Worm (Caenorhabditis elegans): ENCODE results near the gene asm-1.

asm-1 gene

DNA sequence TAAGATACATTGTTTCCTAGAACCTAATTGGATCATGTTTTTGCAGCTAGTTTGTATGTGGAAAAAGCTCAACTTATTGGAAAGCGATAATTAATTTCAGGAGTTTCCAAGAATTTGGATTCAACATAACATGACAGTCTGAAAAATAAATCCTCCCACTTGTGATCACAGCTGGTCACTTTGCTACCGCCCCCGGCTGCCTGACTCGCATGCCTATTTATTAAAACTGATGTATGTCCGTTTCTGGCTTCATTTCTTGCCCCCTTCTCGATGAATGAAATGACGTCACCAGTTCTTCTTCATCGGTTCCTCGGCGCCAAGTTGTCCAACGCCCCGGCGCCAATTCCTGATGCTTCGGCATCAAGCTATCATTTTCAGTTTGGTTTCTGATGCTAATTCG lies 17.2 kb downstream of the asm-1 start:
- no peak for TF ChIP-seq unc-62 (GFP tag; optimal IDR thresholded peaks at IDR 0.05)

DNA sequence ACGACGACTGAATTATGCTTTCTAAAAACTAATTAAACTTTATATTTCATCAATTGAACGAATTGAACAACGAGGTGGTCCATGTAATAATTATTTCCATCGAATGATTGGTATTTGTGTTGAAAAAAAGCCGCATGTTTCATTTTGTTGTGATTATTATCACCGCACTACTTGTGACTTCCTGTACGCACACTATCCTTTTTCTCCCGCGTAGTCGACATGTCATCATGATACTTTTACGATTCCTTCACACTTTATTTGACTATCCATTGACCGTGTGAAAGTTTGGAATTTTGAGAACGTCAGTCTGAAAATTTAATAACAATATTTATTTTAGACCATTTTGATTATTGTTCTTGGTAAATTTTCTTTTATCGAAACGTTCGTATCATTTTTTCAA lies 17.7 kb downstream of the asm-1 start, which contains the start of gene F22D3.4:
Gene F22D3.4, minus strand, starts transcription at position 1 of the 400 bp plus-strand sequence.
- no peak for TF ChIP-seq unc-62 (GFP tag; optimal IDR thresholded peaks at IDR 0.05)

DNA sequence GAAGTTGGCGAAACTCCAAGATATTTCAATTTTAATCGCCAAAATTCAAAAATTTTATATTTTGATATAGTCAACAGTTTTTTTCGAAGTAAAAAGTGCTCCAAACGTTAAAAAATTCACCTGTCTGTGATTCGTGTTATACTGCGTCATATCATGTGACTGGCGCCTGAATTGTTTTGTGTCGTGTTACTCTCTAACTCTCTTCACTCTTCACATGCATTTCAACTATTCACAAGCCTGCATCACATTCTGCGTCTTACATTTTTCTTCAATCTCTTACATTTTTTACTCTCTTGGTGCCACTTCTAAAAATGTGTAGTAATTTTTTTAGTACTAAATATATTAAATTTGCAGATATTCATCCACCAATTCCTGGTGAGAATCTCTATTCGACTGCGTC lies 18.5 kb downstream of the asm-1 start, which contains the start of gene flcn-1:
Gene flcn-1, plus strand, starts transcription at position 348 of the 400 bp plus-strand sequence.
- no peak for TF ChIP-seq unc-62 (GFP tag; optimal IDR thresholded peaks at IDR 0.05)

DNA sequence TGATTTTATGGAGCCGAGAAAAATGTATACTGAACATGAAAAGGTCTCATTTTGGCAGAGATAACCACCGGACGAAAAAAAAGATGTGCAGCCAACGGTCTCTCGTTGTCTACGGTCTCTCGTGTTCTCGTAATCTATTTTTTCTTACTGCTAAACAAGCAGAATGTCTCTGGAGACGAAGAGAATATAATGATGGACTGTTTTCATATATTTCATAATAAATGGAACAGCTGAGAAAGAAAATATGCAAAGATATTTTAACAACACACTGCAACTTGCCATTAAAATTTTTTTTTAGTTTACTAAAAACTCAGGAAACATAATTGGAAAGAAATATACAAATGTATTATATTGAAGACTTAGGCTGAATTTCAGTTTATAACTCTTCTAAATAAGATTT lies 20.2 kb downstream of the asm-1 start:
- no peak for TF ChIP-seq unc-62 (GFP tag; optimal IDR thresholded peaks at IDR 0.05)

DNA sequence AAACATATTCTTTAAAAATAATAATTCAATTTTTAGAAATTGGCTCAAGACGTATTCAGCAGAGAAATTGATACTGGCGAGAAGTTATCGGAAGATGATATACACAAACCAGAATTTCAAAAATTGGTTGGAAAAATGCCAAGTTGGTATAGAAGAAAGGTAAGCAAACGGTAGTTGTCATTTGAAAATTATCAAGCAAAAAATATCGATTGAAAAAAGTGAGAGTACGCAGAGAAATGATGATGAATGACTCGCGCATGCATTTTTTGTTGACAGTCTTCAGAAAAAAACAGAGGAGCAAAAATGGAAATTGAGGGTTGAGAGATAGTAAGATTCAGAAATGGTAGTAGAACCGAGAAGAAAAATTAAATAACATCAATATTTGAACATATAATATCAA lies 23.1 kb downstream of the asm-1 start:
- TF ChIP-seq unc-62 (GFP tag; optimal IDR thresholded peaks at IDR 0.05): no peak

DNA sequence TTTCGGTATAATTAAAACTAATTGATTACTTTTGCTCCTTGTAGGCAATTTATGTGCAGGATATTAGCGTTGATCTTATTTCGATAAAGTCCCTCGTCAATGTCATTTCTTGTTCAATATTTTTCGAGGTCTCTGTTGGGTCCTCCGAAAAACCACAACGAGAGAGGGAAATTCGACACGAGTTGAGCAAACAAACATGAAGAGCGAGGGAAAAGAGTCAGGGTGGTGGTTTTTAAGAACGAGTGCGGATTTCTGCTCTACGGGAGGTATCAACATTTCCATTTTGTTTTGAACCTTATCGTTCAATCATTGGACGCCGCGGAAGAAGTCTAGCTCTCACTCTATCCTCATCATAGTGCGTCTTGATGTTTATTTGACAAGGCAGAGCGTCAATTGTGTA lies 24.9 kb downstream of the asm-1 start:
- TF ChIP-seq unc-62 (GFP tag; optimal IDR thresholded peaks at IDR 0.05): no peak

DNA sequence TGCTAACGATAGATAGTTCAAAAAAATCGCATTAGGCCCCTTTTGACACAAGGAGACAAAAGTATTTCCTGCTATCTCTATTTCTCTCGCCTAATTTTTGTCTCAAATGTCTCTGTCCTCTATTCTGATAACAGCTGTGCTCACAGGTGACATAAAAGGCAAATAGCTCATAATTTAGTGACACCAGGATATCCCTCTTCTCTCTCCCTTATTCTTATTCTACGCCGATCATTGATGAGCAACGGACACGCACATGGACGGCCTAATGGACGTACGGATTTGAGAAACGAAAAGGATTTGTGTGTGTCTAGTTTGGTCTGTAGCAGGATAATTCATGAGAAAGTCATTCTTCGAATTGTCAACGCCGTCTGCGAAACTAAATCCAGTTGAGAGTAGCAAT lies 26.1 kb downstream of the asm-1 start:
- no peak for TF ChIP-seq unc-62 (GFP tag; optimal IDR thresholded peaks at IDR 0.05)

DNA sequence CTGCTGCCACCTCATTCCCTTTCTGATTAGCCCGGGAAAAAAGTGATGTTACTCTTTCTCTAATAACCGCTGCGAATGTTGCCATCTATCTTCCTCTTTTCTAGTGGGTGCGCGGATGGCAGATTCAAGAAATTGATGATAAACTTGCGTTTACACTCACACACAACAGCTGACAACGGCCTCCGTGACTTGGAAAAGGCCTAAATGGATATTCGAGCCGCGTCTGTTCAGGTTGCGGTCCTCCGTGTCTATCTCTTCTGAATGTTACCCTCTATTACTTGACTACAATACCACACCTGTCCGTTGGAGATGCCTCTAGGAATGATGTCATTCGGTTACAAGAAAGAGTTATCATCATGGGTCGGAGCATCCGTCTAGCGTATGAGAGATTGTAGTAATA lies 26.7 kb downstream of the asm-1 start:
- no peak for TF ChIP-seq unc-62 (GFP tag; optimal IDR thresholded peaks at IDR 0.05)

DNA sequence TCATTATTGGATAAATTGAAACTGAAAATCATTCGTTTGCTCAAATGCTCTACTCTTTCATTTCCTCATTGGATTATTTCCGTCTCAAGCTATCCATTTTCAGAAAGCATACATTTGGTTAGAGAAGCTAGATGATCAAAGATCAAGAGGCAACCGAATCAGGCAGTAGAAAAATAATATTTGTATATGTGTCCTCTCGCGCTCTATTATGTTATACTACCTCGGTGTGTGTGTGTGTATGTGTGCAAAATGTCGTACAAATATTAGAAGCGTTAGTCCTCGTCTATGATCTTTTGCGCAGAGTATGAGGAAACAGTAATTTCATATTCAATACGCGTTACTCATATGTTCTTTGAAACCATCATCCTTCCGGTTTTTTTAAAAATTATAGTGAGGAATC lies 27.2 kb downstream of the asm-1 start:
- no peak for TF ChIP-seq unc-62 (GFP tag; optimal IDR thresholded peaks at IDR 0.05)

DNA sequence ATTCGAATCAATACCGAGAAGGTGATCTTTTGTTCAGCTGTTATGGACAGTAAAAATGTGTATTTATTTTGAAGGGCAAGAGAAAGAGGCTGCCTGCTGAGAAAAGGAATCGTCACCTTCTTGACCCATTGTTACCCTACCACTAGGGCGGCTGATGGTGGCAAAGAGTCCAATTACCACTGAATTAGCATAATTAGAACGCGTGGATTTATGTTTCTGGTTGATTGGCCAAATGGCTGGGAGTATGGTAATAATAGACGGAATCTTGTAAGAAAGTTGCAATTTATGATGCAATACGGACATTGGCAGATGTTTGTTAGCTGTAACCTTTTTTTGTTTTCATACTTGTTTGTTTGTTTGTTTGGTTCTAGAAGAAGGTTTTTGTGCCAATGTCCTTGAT lies 30.0 kb downstream of the asm-1 start:
- no peak for TF ChIP-seq unc-62 (GFP tag; optimal IDR thresholded peaks at IDR 0.05)

DNA sequence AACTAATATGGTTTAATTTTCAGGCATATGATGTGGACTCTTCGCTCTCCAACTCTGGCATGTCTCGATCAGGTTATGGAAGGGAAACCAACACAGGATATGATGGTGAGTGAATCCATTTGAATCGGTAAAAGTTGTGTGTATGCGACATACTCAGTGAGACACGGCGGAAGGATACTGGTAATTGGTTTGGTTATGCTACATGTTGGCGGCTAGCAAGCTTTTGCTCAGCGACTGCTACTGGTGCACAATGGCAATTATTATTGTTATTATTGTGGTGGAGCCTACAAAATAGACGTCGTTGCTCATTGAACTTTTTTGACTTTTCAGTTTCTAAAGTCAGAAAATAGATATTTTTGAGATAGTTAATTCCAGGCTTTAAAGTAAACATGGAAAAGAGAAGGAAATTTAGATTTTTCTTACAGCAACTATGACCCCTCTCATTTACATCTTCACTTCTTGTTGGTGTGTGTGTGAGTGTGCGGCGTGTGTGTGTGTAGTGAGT lies 30.9 kb downstream of the asm-1 start:
- TF ChIP-seq unc-62 (GFP tag; optimal IDR thresholded peaks at IDR 0.05): no peak

DNA sequence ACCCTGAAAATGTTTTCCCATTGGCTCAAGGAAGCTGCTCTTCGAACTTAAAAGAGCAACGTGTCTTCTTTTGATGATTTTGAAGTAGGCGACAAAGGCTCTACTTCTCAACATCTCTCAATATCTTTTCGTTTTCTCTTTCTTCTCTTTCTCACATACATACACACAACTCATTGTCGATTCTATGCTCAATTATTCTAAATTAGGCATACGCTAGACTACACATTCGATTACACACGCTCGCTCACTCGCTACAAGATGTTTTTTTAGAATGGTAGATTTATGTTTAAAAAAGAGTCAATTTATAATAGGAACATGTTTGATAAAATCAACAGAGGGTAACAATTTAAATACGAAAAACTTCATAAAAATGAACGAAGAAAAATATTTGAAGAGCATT lies 31.6 kb downstream of the asm-1 start:
- no peak for TF ChIP-seq unc-62 (GFP tag; optimal IDR thresholded peaks at IDR 0.05)

DNA sequence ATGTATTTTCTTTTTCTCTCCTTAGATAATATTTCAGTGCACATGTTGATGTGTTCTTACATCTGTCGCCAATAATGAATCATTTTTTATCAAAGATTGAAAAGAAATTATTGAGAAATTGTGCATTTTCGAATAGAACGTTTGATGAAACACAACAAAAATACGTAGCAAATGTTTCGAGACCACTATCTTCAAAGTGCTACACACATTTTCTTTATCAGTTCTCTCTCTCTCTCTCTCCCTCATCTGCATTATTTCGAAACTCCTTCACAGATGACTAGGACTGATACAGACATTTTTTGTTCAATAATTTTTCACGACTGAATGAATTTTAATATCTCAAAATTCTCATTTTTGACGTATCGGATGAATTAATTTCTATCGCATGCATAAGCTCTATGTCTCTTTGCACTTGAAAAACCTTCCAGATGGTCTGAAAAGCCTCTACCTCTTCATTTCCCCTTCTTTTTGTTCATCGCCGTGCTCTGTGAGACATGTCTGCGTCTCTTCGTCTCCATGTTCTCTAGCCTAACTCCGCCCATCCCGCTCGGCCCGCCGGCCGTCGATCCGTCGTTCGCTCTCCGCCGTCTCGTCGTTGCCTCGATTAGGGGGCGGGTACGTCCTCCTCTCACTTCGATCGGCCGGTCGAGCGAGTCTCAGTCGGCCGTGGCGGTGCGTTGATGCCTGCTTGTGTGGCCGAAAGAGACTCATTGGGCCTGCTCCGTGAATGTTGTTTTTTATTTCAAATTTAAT lies 33.6 kb downstream of the asm-1 start:
- TF ChIP-seq unc-62 (GFP tag; optimal IDR thresholded peaks at IDR 0.05): no peak

DNA sequence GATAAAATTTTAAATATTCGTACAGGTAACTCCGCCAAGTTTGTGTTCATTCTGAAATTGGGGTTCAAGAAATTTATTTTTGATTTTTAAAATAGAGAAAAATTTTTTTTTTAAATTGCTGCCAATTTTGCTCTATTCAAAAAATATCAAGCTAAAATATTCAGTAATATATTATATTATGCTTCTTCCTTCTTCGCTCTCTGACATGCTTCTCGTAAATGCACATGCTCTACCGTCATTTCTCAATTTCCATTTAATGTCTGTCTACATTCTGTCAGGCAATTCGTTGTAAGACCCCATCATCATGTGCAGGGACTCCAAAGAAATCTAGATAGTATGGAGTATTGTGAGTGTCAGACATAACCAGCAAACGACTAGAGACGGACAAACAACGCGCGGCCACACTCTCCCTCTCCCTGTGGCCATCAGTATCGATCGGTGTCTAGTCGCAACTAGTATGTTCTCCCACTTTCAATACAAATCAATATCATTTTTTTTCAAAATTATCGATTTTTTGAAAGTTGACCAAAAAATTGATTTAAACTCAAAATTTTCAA lies 41.5 kb downstream of the asm-1 start, which contains the start of the genes malt-1 and ceh-38:
Gene malt-1, minus strand, starts transcription at position 51 of the 557 bp plus-strand sequence.
Gene ceh-38, plus strand, starts transcription at position 277 of the 557 bp plus-strand sequence.
- no peak for TF ChIP-seq unc-62 (GFP tag; optimal IDR thresholded peaks at IDR 0.05)

DNA sequence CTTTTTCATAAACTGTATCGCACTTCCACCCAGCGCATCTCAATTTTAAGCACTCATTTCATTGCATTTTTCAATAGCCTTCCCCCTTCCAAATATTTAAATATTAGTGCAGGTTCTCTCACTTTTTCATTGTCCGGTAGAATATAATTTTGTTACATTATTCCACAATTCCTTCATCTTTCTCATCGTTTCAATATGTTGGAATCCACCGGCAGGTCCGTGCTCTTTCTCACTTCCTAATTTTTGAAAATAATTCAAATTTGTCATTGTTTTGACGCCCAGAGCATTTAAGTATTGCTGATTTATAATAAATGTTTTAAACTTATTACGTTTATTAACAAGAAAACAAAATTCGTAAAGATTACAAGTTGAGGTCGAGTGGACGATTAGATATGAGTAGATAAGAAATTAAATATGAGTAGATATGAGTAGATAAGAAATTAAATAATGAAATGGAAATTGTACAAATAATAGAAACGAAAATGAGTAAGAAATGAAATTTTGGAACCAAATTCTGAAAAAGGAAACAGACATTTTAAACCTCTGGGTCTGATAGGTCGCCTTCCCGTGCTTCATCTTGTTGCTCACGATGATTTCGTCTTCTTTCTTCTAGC lies 45.3 kb downstream of the asm-1 start:
- no peak for TF ChIP-seq unc-62 (GFP tag; optimal IDR thresholded peaks at IDR 0.05)

DNA sequence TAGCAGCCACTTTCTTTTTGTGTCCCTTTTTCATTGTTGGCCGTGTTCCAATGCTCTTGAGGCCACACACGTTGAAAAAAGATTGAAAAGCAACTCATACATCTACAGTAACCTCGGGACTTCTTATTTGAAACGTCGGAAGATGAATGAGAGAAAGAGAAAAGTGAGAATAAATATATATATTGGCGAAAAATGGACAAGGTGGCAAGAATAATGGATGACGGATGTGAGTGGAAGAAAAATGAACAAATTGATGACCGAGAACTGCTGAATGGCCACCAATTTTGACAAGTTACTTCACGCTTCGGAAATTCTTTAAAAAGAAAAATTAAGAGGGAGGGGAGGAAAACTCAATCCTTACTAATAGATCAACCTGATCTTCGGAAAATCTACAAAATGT lies 48.3 kb downstream of the asm-1 start:
- TF ChIP-seq unc-62 (GFP tag; optimal IDR thresholded peaks at IDR 0.05): no peak
